Worm (Caenorhabditis elegans): Measurements from ENCODE around the gene F14H3.4.

F14H3.4 gene

ce11 chrV:16045837-16046236 lies 9.0 kb downstream of the F14H3.4 start, which contains the start of gene T10C6.15:
T10C6.15 (minus strand) TSS chrV:16045940.
- no peak for TF ChIP-seq ceh-18 (tag; optimal IDR thresholded peaks at IDR 0.05)
- peak; percentile 0 for TF ChIP-seq pqm-1 (tag; optimal IDR thresholded peaks at IDR 0.05)
- TF ChIP-seq elt-2 (tag; optimal IDR thresholded peaks at IDR 0.05), result peak; percentile 75

ce11 chrV:16043686-16044085 lies 11.2 kb downstream of the F14H3.4 start:
- no peak for TF ChIP-seq sox-2 (GFP tag; IDR thresholded peaks at IDR 0.05)
- TF ChIP-seq pqm-1 (tag; optimal IDR thresholded peaks at IDR 0.05), result no peak
- no peak for TF ChIP-seq C38D4.7 (GFP tag; optimal IDR thresholded peaks at IDR 0.05)
- no peak for TF ChIP-seq elt-2 (tag; optimal IDR thresholded peaks at IDR 0.05)
- no peak for TF ChIP-seq zip-5 (tag; optimal IDR thresholded peaks at IDR 0.05)
- TF ChIP-seq ceh-19 (GFP tag; optimal IDR thresholded peaks at IDR 0.05), result no peak

DNA sequence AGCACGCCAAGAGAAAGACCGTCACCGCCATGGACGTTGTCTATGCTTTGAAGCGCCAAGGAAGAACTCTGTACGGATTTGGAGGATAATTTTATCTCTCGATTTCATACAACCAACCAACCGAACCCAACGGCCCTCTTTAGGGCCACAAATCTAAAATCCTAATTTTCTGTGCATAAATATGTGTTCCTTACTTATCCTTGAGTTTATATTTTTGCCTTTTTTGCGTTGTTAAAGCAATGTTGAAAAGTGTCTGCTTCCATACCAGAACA lies 12.2 kb downstream of the F14H3.4 start:
- no peak for TF ChIP-seq dmd-4 (tag; optimal IDR thresholded peaks at IDR 0.05; ENCODE audit: borderline replicate concordance)
- no peak for TF ChIP-seq zip-5 (tag; optimal IDR thresholded peaks at IDR 0.05)
- no peak for TF ChIP-seq T23F11.4 (GFP tag; optimal IDR thresholded peaks at IDR 0.05)
- no peak for TF ChIP-seq tbx-2 (tag; optimal IDR thresholded peaks at IDR 0.05)
- TF ChIP-seq ceh-24 (tag; optimal IDR thresholded peaks at IDR 0.05), result no peak
- TF ChIP-seq elt-2 (tag; optimal IDR thresholded peaks at IDR 0.05), result no peak
- no peak for TF ChIP-seq pros-1 (tag; optimal IDR thresholded peaks at IDR 0.05)
- no peak for TF ChIP-seq ceh-9 (tag; optimal IDR thresholded peaks at IDR 0.05)

DNA sequence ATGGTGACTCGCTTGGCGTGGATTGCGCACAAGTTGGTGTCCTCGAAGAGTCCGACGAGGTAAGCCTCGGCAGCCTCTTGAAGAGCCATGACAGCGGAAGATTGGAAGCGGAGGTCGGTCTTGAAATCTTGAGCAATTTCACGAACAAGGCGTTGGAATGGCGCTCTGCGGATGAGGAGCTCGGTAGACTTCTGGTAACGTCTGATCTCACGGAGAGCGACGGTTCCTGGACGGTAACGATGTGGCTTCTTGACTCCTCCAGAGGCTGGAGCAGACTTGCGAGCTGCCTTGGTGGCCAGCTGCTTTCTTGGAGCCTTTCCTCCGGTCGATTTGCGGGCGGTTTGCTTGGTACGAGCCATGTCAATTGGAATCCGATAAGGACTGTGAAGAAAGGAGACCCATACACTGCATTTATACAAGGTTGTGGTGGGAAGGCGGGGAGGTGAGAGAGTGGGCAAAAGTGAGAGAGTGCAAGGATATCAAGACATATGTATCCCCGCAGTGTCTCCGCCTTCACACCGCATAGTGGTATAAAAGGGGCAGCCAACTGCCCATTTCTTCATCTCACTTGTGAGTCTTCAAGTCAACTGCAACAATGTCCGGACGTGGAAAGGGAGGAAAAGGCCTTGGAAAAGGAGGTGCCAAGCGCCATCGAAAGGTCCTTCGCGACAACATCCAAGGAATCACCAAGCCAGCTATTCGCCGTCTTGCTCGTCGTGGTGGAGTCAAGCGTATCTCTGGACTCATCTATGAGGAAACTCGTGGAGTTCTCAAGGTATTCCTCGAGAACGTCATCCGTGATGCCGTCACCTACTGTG lies 12.7 kb downstream of the F14H3.4 start, which contains the start of the genes his-2 and his-1:
Gene his-2 (minus strand): TSS at position 359 of the 818 bp plus-strand sequence.
Gene his-1 (plus strand): TSS at position 596 of the 818 bp plus-strand sequence.
- TF ChIP-seq ref-2 (tag; optimal IDR thresholded peaks at IDR 0.05) (peak; percentile 22), ama-1 (optimal IDR thresholded peaks at IDR 0.05) (peak; percentile 73)

DNA sequence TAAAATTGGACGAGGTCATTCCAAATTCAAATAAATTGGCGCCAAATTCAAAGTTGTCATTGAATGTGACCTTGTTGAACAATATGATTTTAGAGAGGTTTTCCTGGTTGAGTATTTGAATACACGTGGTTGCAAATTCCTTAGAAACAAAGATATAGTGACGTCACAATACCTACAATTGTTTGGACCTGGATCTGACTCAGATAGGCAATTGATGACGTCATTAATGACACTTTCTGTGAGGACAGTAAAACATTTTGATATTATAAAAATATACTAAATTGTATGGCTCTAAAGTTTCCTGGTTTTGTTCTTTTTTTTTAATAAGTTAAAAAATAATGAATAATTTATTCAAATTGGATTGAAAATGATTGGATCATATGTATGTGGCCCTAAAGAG lies 13.5 kb downstream of the F14H3.4 start:
- no peak for TF ChIP-seq gmeb-2 (tag; optimal IDR thresholded peaks at IDR 0.05)
- TF ChIP-seq unc-42 (tag; optimal IDR thresholded peaks at IDR 0.05), result no peak
- no peak for TF ChIP-seq sox-2 (GFP tag; IDR thresholded peaks at IDR 0.05)
- TF ChIP-seq nhr-232 (tag; optimal IDR thresholded peaks at IDR 0.05), result no peak
- no peak for TF ChIP-seq ceh-19 (GFP tag; optimal IDR thresholded peaks at IDR 0.05)
- TF ChIP-seq ahr-1 (tag; optimal IDR thresholded peaks at IDR 0.05), result no peak

ce11 chrV:16040140-16040827 lies 14.6 kb downstream of the F14H3.4 start, which contains the start of the genes his-4 and his-3:
his-4 (minus strand) TSS chrV:16040515.
his-3 (plus strand) TSS chrV:16040808.
- TF ChIP-seq tbx-7 (tag; optimal IDR thresholded peaks at IDR 0.05) (peak; percentile 11), ceh-34 (tag; optimal IDR thresholded peaks at IDR 0.05) (peak; percentile 38), tbx-2 (tag; optimal IDR thresholded peaks at IDR 0.05) (peak; percentile 60), ztf-16 (tag; optimal IDR thresholded peaks at IDR 0.05) (peak; percentile 17), ceh-31 (tag; optimal IDR thresholded peaks at IDR 0.05) (peak; percentile 63), ref-2 (tag; optimal IDR thresholded peaks at IDR 0.05) (peak; percentile 66), nfya-1 (tag; optimal IDR thresholded peaks at IDR 0.05) (peak; percentile 36), elt-2 (tag; optimal IDR thresholded peaks at IDR 0.05) (peak; percentile 24), dve-1 (tag; optimal IDR thresholded peaks at IDR 0.05) (peak; percentile 37)

DNA sequence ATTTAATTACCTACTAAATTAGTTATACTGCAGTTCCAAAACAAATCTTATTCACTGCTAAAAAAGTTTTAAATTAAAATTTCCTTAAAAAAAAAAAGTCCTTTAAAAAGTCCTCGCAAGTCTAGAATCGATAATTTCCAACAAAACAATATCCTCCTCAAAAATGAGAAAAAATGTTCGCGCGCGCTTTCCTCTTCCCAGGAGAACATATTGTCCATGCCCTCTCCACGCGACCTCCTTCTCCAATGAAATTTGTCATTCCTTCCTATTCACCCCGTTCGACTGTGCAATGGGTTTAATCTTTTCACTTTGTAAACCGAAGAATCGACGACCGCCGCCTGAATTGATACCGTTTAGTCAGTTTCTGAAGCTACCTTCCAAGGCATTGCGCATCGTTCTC lies 18.7 kb downstream of the F14H3.4 start, which contains the start of gene T10C6.10:
Gene T10C6.10 (plus strand): TSS at position 248 of the 400 bp plus-strand sequence.
- TF ChIP-seq T23F11.4 (GFP tag; optimal IDR thresholded peaks at IDR 0.05), result no peak
- no peak for TF ChIP-seq elt-4 (tag; optimal IDR thresholded peaks at IDR 0.05)
- TF ChIP-seq pag-3 (tag; optimal IDR thresholded peaks at IDR 0.05; ENCODE audit: borderline replicate concordance), result no peak
- no peak for TF ChIP-seq ceh-2 (tag; optimal IDR thresholded peaks at IDR 0.05)
- no peak for TF ChIP-seq unc-42 (tag; optimal IDR thresholded peaks at IDR 0.05)
- TF ChIP-seq ttx-3 (tag; optimal IDR thresholded peaks at IDR 0.05), result no peak
- TF ChIP-seq dve-1 (tag; optimal IDR thresholded peaks at IDR 0.05), result no peak
- no peak for TF ChIP-seq ztf-16 (tag; optimal IDR thresholded peaks at IDR 0.05)
- TF ChIP-seq ceh-9 (tag; optimal IDR thresholded peaks at IDR 0.05), result no peak

Data from whole organism, late embryonic.